Worm (Caenorhabditis elegans): ENCODE measurements around the gene F40F12.9.

DNA sequence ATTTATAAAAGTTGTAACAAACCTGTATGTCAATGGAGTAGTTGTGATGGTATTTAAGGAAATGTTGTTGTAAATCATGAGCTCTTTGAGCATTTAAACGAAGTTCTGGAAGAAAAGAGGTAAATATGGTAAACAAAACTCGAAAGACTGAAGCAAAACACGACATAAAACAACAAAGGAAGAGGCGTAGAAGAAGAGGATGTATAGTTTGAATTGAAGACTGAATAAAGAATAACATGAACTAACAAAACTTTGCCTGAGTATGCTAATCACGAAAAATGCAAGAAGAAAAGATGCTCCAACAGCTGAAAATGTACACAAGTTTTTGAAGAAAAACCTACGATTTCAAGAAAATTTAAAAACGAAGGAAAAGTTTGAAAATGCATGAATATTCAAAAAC lies 40.1 kb upstream of the F40F12.9 start, which contains the start of gene ZK757.1:
- TF ChIP-seq skn-1 (tag; optimal IDR thresholded peaks at IDR 0.05) (no peak), ama-1 (optimal IDR thresholded peaks at IDR 0.05) (no peak), F13H6.1 (tag; optimal IDR thresholded peaks at IDR 0.05) (no peak), unc-62 (GFP tag; optimal IDR thresholded peaks at IDR 0.05) (no peak)

All from whole organism, L2 larva.